Worm (Caenorhabditis elegans) whole organism, L1 larva: ENCODE data around the gene Y62H9A.7.

ENCODE experiments used
- C04F5.9 ChIP-seq: sonication (generic microtip); optimal IDR thresholded peaks from 2 replicates; lab custom pipeline; 2016; ENCODE audit warnings: missing genetic modification characterization, missing compliant biosample characterization
- F16B12.6 ChIP-seq: fragments of 150-350 bp; optimal IDR thresholded peaks from 2 replicates; lab custom pipeline; 2014; ENCODE audit warnings: missing biosample characterization, missing genetic modification characterization
- Y116A8C.19 ChIP-seq: sonication (generic microtip); optimal IDR thresholded peaks from 2 replicates; lab custom pipeline; 2016; ENCODE audit warnings: missing compliant biosample characterization, missing genetic modification characterization, borderline replicate concordance
- aha-1 ChIP-seq: fragments of 150-350 bp; optimal IDR thresholded peaks from 2 replicates; lab custom pipeline; 2014; ENCODE audit warnings: missing biosample characterization, missing genetic modification characterization
- aly-2 ChIP-seq: fragments of 150-350 bp; optimal IDR thresholded peaks from 2 replicates; lab custom pipeline; 2014; ENCODE audit warnings: missing biosample characterization, missing genetic modification characterization
- ceh-8 ChIP-seq: fragments of 200-800 bp; sonication (Bioruptor generic); optimal IDR thresholded peaks from 2 replicates; lab custom pipeline; 2018; ENCODE audit warnings: mild to moderate bottlenecking, missing genetic modification characterization, moderate library complexity, missing compliant biosample characterization
- ceh-88 ChIP-seq: fragments of 200-800 bp; sonication (Bioruptor generic); IDR thresholded peaks from 2 replicates; pipeline ENCODE4 v1.3.6; 2022; ENCODE audit warnings: missing genetic modification characterization, missing compliant biosample characterization
- efl-1 ChIP-seq, 4 experiments: fragments of 150-350 bp; optimal IDR thresholded peaks in 3 of 4; peaks in 1 of 4; 1 replicate in 1 of 4; 2 replicates in 3 of 4; lab custom pipeline; 2014; ENCODE audit warnings: missing biosample characterization in 2 of 4, missing genetic modification characterization in 2 of 4, missing genetic modification reagents in 2 of 4
- egl-13 ChIP-seq: sonication (generic microtip); optimal IDR thresholded peaks from 2 replicates; lab custom pipeline; 2016; ENCODE audit warnings: missing genotype, missing genetic modification reagents, missing genetic modification characterization, missing compliant biosample characterization
- fkh-10 ChIP-seq: sonication (generic microtip); optimal IDR thresholded peaks from 2 replicates; lab custom pipeline; 2017; ENCODE audit warnings: missing biosample characterization, missing genetic modification reagents, missing genetic modification characterization
- grh-1 ChIP-seq: fragments of 200-800 bp; sonication (Bioruptor generic); IDR thresholded peaks from 2 replicates; pipeline ENCODE4 v1.3.6; 2022; ENCODE audit warnings: missing genetic modification reagents, missing genetic modification characterization, missing compliant biosample characterization
- hlh-17 ChIP-seq: fragments of 200-800 bp; sonication (Bioruptor generic); optimal IDR thresholded peaks from 2 replicates; lab custom pipeline; 2018; ENCODE audit warnings: missing genetic modification characterization, mild to moderate bottlenecking, missing compliant biosample characterization, moderate library complexity, borderline replicate concordance
- lin-13 ChIP-seq: fragments of 150-350 bp; optimal IDR thresholded peaks from 2 replicates; lab custom pipeline; 2014; ENCODE audit warnings: missing biosample characterization, missing genetic modification reagents, missing genetic modification characterization
- lin-14 ChIP-seq: fragments of 200-800 bp; sonication (Bioruptor generic); optimal IDR thresholded peaks from 2 replicates; lab custom pipeline; 2018; ENCODE audit warnings: mild to moderate bottlenecking, missing genetic modification characterization, moderate library complexity, missing compliant biosample characterization
- lin-15B ChIP-seq: fragments of 150-350 bp; sonication (generic microtip); optimal IDR thresholded peaks from 3 replicates; lab custom pipeline; 2014; ENCODE audit warnings: missing biosample characterization, missing genetic modification characterization
- lin-35 ChIP-seq, 2 experiments: fragments of 150-350 bp; optimal IDR thresholded peaks; 2 replicates each; lab custom pipeline; 2014; ENCODE audit warnings: missing biosample characterization in 2 of 2, missing genetic modification characterization in 2 of 2, missing genetic modification reagents in 2 of 2
- lir-3 ChIP-seq: sonication (generic microtip); optimal IDR thresholded peaks from 2 replicates; lab custom pipeline; 2016; ENCODE audit warnings: mild to moderate bottlenecking, missing genetic modification characterization, moderate library complexity, missing compliant biosample characterization; ENCODE audit not compliant: poor library complexity
- mdl-1 ChIP-seq, 2 experiments: fragments of 150-350 bp; optimal IDR thresholded peaks; 2 replicates each; lab custom pipeline; 2014 to 2017; ENCODE audit warnings: missing biosample characterization in 2 of 2, missing genetic modification characterization in 2 of 2, inconsistent platforms in 1 of 2
- mep-1 ChIP-seq: fragments of 150-350 bp; optimal IDR thresholded peaks from 2 replicates; lab custom pipeline; 2014; ENCODE audit warnings: missing biosample characterization, missing genetic modification characterization
- nhr-12 ChIP-seq: sonication (generic microtip); optimal IDR thresholded peaks from 2 replicates; lab custom pipeline; 2017; ENCODE audit warnings: missing biosample characterization, missing genetic modification characterization
- nhr-237 ChIP-seq: fragments of 150-350 bp; optimal IDR thresholded peaks from 2 replicates; lab custom pipeline; 2014; ENCODE audit warnings: missing biosample characterization, missing genetic modification characterization
- nhr-28 ChIP-seq: fragments of 150-350 bp; optimal IDR thresholded peaks from 2 replicates; lab custom pipeline; 2014; ENCODE audit warnings: missing biosample characterization, missing genetic modification characterization
- nhr-47 ChIP-seq: sonication (generic microtip); optimal IDR thresholded peaks from 2 replicates; lab custom pipeline; 2016; ENCODE audit warnings: mild to moderate bottlenecking, missing genetic modification characterization, moderate library complexity, missing compliant biosample characterization
- pax-3 ChIP-seq: fragments of 200-800 bp; sonication (Bioruptor generic); optimal IDR thresholded peaks from 2 replicates; lab custom pipeline; 2018; ENCODE audit warnings: mild to moderate bottlenecking, missing genetic modification characterization, moderate library complexity, missing compliant biosample characterization
- rnt-1 ChIP-seq: sonication (generic microtip); optimal IDR thresholded peaks from 2 replicates; lab custom pipeline; 2016; ENCODE audit warnings: mild to moderate bottlenecking, missing genetic modification characterization, moderate library complexity, missing compliant biosample characterization
- skn-1 ChIP-seq: fragments of 150-350 bp; optimal IDR thresholded peaks from 2 replicates; lab custom pipeline; 2014; ENCODE audit warnings: missing biosample characterization, missing genetic modification characterization
- sox-4 ChIP-seq: sonication (generic microtip); optimal IDR thresholded peaks from 2 replicates; lab custom pipeline; 2016; ENCODE audit warnings: missing genetic modification characterization, missing compliant biosample characterization
- sup-37 ChIP-seq: fragments of 200-800 bp; sonication (Bioruptor generic); optimal IDR thresholded peaks from 2 replicates; lab custom pipeline; 2018; ENCODE audit warnings: mild to moderate bottlenecking, missing genetic modification characterization, missing compliant biosample characterization
- tbx-2 ChIP-seq: sonication (generic microtip); optimal IDR thresholded peaks from 2 replicates; lab custom pipeline; 2016; ENCODE audit warnings: missing genetic modification characterization, missing compliant biosample characterization
- tlp-1 ChIP-seq: fragments of 150-350 bp; optimal IDR thresholded peaks from 2 replicates; lab custom pipeline; 2014; ENCODE audit warnings: missing biosample characterization, missing genetic modification characterization
- unc-130 ChIP-seq: fragments of 150-350 bp; optimal IDR thresholded peaks from 2 replicates; lab custom pipeline; 2017; ENCODE audit warnings: missing biosample characterization, missing genetic modification characterization, inconsistent platforms
- unc-30 ChIP-seq: sonication (generic microtip); optimal IDR thresholded peaks from 2 replicates; lab custom pipeline; 2017; ENCODE audit warnings: missing biosample characterization, missing genetic modification characterization
- zag-1 ChIP-seq: fragments of 150-350 bp; optimal IDR thresholded peaks from 2 replicates; lab custom pipeline; 2014; ENCODE audit warnings: missing biosample characterization, missing genetic modification characterization
- ztf-11 ChIP-seq, 2 experiments: sonication (generic microtip); optimal IDR thresholded peaks; 2 replicates each; lab custom pipeline; 2016 to 2017; ENCODE audit warnings: missing genetic modification characterization in 2 of 2, missing biosample characterization in 1 of 2, missing compliant biosample characterization in 1 of 2
- ztf-4 ChIP-seq: fragments of 150-350 bp; optimal IDR thresholded peaks from 2 replicates; lab custom pipeline; 2014; ENCODE audit warnings: missing biosample characterization, missing genetic modification characterization

The Y62H9A.7 gene

DNA sequence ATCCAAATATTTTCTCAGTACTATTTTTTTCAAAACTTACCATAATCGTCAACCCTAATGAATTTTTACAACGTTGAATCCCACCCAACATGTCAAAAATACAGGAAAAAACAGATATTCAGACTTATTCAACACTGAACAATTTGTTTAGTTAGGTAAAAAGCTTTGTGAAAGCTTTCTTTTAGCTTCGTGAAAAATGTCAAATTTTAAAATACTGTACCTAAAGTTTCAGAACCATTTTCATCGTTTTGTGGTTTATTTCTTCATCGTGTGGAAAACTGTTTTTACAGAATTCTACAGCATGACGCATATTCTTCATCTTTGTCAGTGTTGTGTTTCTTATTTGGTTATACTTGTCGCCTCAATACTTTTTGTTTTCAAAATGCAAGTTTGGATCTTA is 34.9 kb downstream of the Y62H9A.7 start, which contains the start of gene F54F7.14:
Gene F54F7.14, plus strand, starts transcription at position 301 of the 400 bp plus-strand sequence.
- TF ChIP-seq aha-1 (tag; lab: Kevin White, UChicago): no peak
- no peak for TF ChIP-seq hlh-17 (GFP tag; lab: Kevin White, UChicago)
- TF ChIP-seq lin-35 (GFP tag; optimal IDR thresholded peaks at IDR 0.05; lab: Kevin White, UChicago): no peak
- TF ChIP-seq mep-1 (tag; lab: Kevin White, UChicago): no peak
- TF ChIP-seq unc-130 (tag; lab: Kevin White, UChicago): no peak
- TF ChIP-seq F16B12.6 (tag; lab: Kevin White, UChicago): no peak
- no peak for TF ChIP-seq rnt-1
- no peak for TF ChIP-seq tlp-1 (tag; lab: Kevin White, UChicago)
- no peak for TF ChIP-seq Y116A8C.19 (tag; lab: Kevin White, UChicago)
- TF ChIP-seq mdl-1 (tag; optimal IDR thresholded peaks at IDR 0.05; lab: Kevin White, UChicago): no peak
- TF ChIP-seq ztf-11 (tag; optimal IDR thresholded peaks at IDR 0.05; lab: Kevin White, UChicago): no peak
- TF ChIP-seq sox-4 (tag; lab: Kevin White, UChicago): no peak
- TF ChIP-seq unc-30 (tag; lab: Kevin White, UChicago): no peak
- no peak for TF ChIP-seq lir-3 (tag; lab: Kevin White, UChicago)
- TF ChIP-seq nhr-237 (tag; lab: Kevin White, UChicago): no peak
- TF ChIP-seq nhr-12 (tag; lab: Kevin White, UChicago): no peak
- TF ChIP-seq egl-13 (tag; lab: Kevin White, UChicago): no peak
- TF ChIP-seq tbx-2 (tag; lab: Kevin White, UChicago): no peak
- no peak for TF ChIP-seq skn-1 (tag; lab: Kevin White, UChicago)
- TF ChIP-seq pax-3 (tag; lab: Kevin White, UChicago): no peak

DNA sequence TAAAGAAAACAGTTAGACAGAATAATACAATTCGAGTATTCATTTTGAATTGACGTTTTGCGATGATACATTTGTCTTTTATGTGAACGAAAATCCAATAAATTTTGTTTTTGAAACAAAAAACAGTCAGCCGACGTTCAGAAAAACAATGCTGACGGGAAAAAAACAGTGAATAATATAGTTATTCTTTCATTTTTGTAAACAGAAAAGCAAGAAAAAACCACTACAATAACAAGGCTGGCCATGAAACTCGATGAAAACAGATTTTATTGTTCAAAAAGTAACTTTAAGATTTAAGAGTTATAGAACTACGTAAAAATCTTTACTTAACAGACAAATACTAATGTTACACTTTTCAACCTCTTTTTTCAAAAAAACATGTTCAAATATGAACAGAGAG is 35.4 kb downstream of the Y62H9A.7 start, which contains the start of gene F54F7.3:
Gene F54F7.3, minus strand, starts transcription at position 101 of the 400 bp plus-strand sequence.
- TF ChIP-seq aly-2 (tag; lab: Kevin White, UChicago): no peak
- no peak for TF ChIP-seq sup-37 (GFP tag; lab: Kevin White, UChicago)
- TF ChIP-seq lin-14 (GFP tag; lab: Kevin White, UChicago): no peak
- TF ChIP-seq rnt-1: no peak
- no peak for TF ChIP-seq nhr-28
- no peak for TF ChIP-seq efl-1 (optimal IDR thresholded peaks at IDR 0.05; lab: Kevin White, UChicago)
- peak in 1 of 2 experiments; percentile 31 for TF ChIP-seq efl-1 (GFP tag; optimal IDR thresholded peaks at IDR 0.05 in 1 of 2; lab: Kevin White, UChicago)
- TF ChIP-seq ceh-8 (GFP tag; lab: Kevin White, UChicago): no peak
- TF ChIP-seq zag-1: no peak
- TF ChIP-seq, all 84 proteins: peak for 1

DNA sequence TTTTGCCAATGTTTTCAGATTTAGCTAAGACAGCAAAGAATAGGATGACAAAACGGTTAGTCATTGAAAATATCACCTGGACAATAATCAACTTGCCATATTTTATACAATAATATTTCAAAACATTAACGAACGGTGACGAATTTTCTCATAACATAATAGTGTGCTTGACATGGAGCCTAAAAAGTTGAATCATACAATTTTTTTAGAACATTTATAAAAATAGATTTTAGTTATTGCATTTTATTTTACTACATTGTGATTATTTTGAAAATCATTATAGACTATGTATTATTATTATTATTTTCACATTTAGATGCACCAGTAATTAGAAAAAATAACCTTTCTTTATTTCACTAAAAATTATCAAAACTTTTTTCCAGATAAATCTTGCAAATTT is 36.9 kb downstream of the Y62H9A.7 start, which contains the start of gene F54F7.9:
Gene F54F7.9, minus strand, starts transcription at position 101 of the 400 bp plus-strand sequence.
- TF ChIP-seq ztf-11 (tag; optimal IDR thresholded peaks at IDR 0.05; lab: Kevin White, UChicago) (no peak), ztf-4 (tag; lab: Kevin White, UChicago) (no peak), sox-4 (tag; lab: Kevin White, UChicago) (no peak), mep-1 (tag; lab: Kevin White, UChicago) (no peak)

DNA sequence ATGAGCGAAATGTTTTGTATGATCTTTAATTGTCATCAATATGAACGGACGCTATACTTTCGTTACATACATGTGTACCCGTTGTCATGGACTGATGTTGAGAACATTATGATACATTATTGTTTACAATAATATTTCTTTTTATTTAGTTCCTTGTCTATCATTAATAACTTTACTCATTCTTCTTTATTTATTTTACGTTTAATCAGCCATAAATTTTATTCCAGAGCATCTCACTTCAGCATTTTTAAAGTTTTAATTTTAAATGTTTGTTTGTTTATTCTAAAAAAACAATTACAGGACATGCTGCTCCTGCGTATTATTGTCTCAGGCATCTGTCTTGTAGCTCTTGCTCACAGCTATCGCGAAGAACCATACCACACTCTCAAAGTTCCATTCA is 42.1 kb downstream of the Y62H9A.7 start, which contains the start of gene F54F7.2:
Gene F54F7.2, plus strand, starts transcription at position 301 of the 400 bp plus-strand sequence.
- no peak for TF ChIP-seq nhr-47 (tag; lab: Kevin White, UChicago)

DNA sequence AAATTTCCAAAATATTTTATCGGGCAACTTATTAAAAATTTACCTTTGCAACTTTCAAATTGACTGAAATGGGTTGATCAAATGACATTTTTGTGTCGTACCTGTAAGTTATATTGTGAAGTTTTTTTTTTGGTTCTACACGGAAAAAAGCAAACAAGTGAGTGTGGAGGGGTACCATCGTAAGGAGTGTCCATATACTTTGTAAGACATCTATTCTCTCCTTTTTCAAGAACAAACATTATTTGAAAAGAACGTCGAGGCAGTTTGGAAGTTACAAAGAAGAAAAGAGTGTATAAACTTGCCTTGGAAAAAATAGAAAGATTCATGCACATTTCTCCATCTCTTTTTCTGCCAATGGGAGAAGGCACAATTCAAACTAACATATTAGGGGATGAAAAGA is 48.1 kb downstream of the Y62H9A.7 start, which contains the start of gene taf-7.1:
Gene taf-7.1, minus strand, starts transcription at position 101 of the 400 bp plus-strand sequence.
- TF ChIP-seq zag-1: no peak
- TF ChIP-seq lin-13 (GFP tag; lab: Kevin White, UChicago): no peak
- no peak for TF ChIP-seq fkh-10 (GFP tag; lab: Kevin White, UChicago)
- no peak for TF ChIP-seq ceh-88 (GFP tag; lab: Robert Waterston, UW)
- no peak for TF ChIP-seq grh-1 (GFP tag; lab: Robert Waterston, UW)
- TF ChIP-seq sup-37 (GFP tag; lab: Kevin White, UChicago): no peak
- TF ChIP-seq C04F5.9 (tag; lab: Kevin White, UChicago): no peak
- no peak for TF ChIP-seq ztf-4 (tag; lab: Kevin White, UChicago)
- no peak for TF ChIP-seq lin-15B (tag; lab: Kevin White, UChicago)
- no peak for TF ChIP-seq lin-35 (GFP tag; optimal IDR thresholded peaks at IDR 0.05; lab: Kevin White, UChicago)
